Worm (Caenorhabditis elegans): ENCODE data around the gene srj-22.

DNA sequence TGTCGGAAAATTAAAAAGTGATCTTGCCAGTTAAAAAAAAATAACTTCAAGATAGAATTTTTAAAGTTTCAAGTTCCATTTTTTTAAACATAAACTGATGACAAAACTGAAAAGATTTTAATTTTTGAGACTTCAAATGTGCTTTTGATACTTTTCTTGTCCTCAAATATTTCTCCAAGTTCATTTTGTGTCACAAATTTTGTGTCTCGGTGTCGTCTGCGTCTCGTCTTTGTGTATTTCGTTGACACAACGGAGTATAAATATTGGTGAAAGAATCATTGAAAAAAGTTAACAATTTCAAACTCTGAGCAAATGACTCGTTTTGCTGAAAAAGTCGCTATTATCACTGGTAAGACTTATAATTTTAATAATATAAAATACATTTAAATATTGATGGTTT lies 40.5 kb upstream of the srj-22 start, which contains the start of gene D1054.8:
- TF ChIP-seq fos-1 (tag; optimal IDR thresholded peaks at IDR 0.05) (no peak), fkh-10 (GFP tag; optimal IDR thresholded peaks at IDR 0.05) (no peak), elt-1 (tag; optimal IDR thresholded peaks at IDR 0.05) (no peak), nhr-12 (tag; optimal IDR thresholded peaks at IDR 0.05) (no peak), unc-39 (tag; optimal IDR thresholded peaks at IDR 0.05) (no peak), nhr-23 (tag; optimal IDR thresholded peaks at IDR 0.05) (no peak), mdl-1 (tag; optimal IDR thresholded peaks at IDR 0.05) (no peak), nfya-1 (tag; optimal IDR thresholded peaks at IDR 0.05; ENCODE audit: insufficient read depth) (no peak), snpc-4 (tag; optimal IDR thresholded peaks at IDR 0.05) (no peak), zag-1 (tag; optimal IDR thresholded peaks at IDR 0.05) (no peak), unc-62 (GFP tag; optimal IDR thresholded peaks at IDR 0.05) (no peak), ceh-82 (tag; optimal IDR thresholded peaks at IDR 0.05) (no peak), nhr-77 (tag; optimal IDR thresholded peaks at IDR 0.05) (no peak), egl-27 (tag; optimal IDR thresholded peaks at IDR 0.05) (no peak)

Data from whole organism, L3 larva.